Fruit fly (Drosophila melanogaster) whole organism, prepupa: ENCODE data around the gene Ugt316A1.

Experiments used
- Blimp-1 ChIP-seq: fragments of 200-800 bp; sonication (Bioruptor generic); optimal IDR thresholded peaks from 3 replicates; lab custom pipeline; 2017; ENCODE audit warnings: missing biosample characterization, missing genetic modification characterization, mild to moderate bottlenecking, moderate library complexity, missing genetic modification reagents
- CG10631 ChIP-seq: fragments of 200-800 bp; sonication (Bioruptor generic); optimal IDR thresholded peaks from 2 replicates; lab custom pipeline; 2016; ENCODE audit warnings: missing biosample characterization, missing genetic modification characterization
- CG10669 ChIP-seq: fragments of 200-800 bp; sonication (Bioruptor generic); optimal IDR thresholded peaks from 3 replicates; lab custom pipeline; 2018; ENCODE audit warnings: missing biosample characterization, mild to moderate bottlenecking, missing genetic modification characterization, moderate library complexity
- CG11902 ChIP-seq: fragments of 200-800 bp; sonication (Bioruptor generic); optimal IDR thresholded peaks from 3 replicates; lab custom pipeline; 2016; ENCODE audit warnings: missing biosample characterization, missing genetic modification characterization
- CG16779 ChIP-seq: fragments of 200-800 bp; sonication (Bioruptor generic); optimal IDR thresholded peaks from 3 replicates; lab custom pipeline; 2017; ENCODE audit warnings: missing biosample characterization, mild to moderate bottlenecking, missing genetic modification characterization
- CG32006 ChIP-seq: fragments of 200-800 bp; sonication (Bioruptor generic); optimal IDR thresholded peaks from 3 replicates; lab custom pipeline; 2017; ENCODE audit warnings: missing biosample characterization, mild to moderate bottlenecking, missing genetic modification characterization
- CG34406 ChIP-seq: fragments of 200-800 bp; sonication (Bioruptor generic); optimal IDR thresholded peaks from 3 replicates; lab custom pipeline; 2016; ENCODE audit warnings: missing biosample characterization, missing genetic modification characterization
- CG3919 ChIP-seq: fragments of 200-800 bp; sonication (Bioruptor generic); optimal IDR thresholded peaks from 3 replicates; lab custom pipeline; 2016; ENCODE audit warnings: missing biosample characterization, missing genetic modification characterization
- CG4318 ChIP-seq: fragments of 200-800 bp; sonication (Bioruptor generic); optimal IDR thresholded peaks from 3 replicates; lab custom pipeline; 2017; ENCODE audit warnings: missing biosample characterization, mild to moderate bottlenecking, missing genetic modification characterization
- CG6276 ChIP-seq: fragments of 200-800 bp; sonication (Bioruptor generic); optimal IDR thresholded peaks from 2 replicates; lab custom pipeline; 2017; ENCODE audit warnings: missing biosample characterization, mild to moderate bottlenecking, missing genetic modification characterization
- CG6792 ChIP-seq: fragments of 200-800 bp; sonication (Bioruptor generic); optimal IDR thresholded peaks from 3 replicates; lab custom pipeline; 2016; ENCODE audit warnings: missing biosample characterization, missing genetic modification characterization
- CG6808 ChIP-seq: fragments of 200-800 bp; sonication (Bioruptor generic); optimal IDR thresholded peaks from 3 replicates; lab custom pipeline; 2017; ENCODE audit warnings: missing biosample characterization, missing genetic modification characterization, mild to moderate bottlenecking, moderate library complexity, missing genetic modification reagents
- CG6854 ChIP-seq: fragments of 200-800 bp; sonication (Bioruptor generic); optimal IDR thresholded peaks from 2 replicates; lab custom pipeline; 2017; ENCODE audit warnings: missing biosample characterization, mild to moderate bottlenecking, missing genetic modification characterization
- CG8119 ChIP-seq: fragments of 200-800 bp; sonication (Bioruptor generic); IDR thresholded peaks from 3 replicates; pipeline ENCODE4 v1.3.6; 2022; ENCODE audit warnings: missing biosample characterization, missing genetic modification characterization
- CG8319 ChIP-seq: fragments of 200-800 bp; sonication (Bioruptor generic); optimal IDR thresholded peaks from 3 replicates; lab custom pipeline; 2016; ENCODE audit warnings: missing biosample characterization, missing genetic modification characterization
- Ets21C ChIP-seq: fragments of 200-800 bp; sonication (Bioruptor generic); optimal IDR thresholded peaks from 3 replicates; lab custom pipeline; 2016; ENCODE audit warnings: missing biosample characterization, missing genetic modification characterization
- Gug ChIP-seq: fragments of 200-800 bp; sonication (Bioruptor generic); IDR thresholded peaks from 2 replicates; pipeline ENCODE4 v1.3.6; 2022; ENCODE audit warnings: missing biosample characterization, missing genetic modification characterization
- Hr4 ChIP-seq: fragments of 200-800 bp; sonication (Bioruptor generic); optimal IDR thresholded peaks from 3 replicates; lab custom pipeline; 2016; ENCODE audit warnings: missing biosample characterization, missing genetic modification characterization
- Sox102F ChIP-seq: fragments of 200-800 bp; sonication (Bioruptor generic); optimal IDR thresholded peaks from 2 replicates; lab custom pipeline; 2016; ENCODE audit warnings: missing biosample characterization, mild to moderate bottlenecking, missing genetic modification characterization
- Sox14 ChIP-seq: fragments of 200-800 bp; sonication (Bioruptor generic); optimal IDR thresholded peaks from 3 replicates; lab custom pipeline; 2016; ENCODE audit warnings: missing biosample characterization, missing genetic modification characterization
- Sox15 ChIP-seq: fragments of 200-800 bp; sonication (Bioruptor generic); optimal IDR thresholded peaks from 3 replicates; lab custom pipeline; 2016; ENCODE audit warnings: missing biosample characterization, missing genetic modification characterization
- achi ChIP-seq: fragments of 200-800 bp; sonication (Bioruptor generic); optimal IDR thresholded peaks from 3 replicates; lab custom pipeline; 2016; ENCODE audit warnings: missing biosample characterization, missing genetic modification characterization
- cyc ChIP-seq: fragments of 200-800 bp; sonication (Bioruptor generic); optimal IDR thresholded peaks from 3 replicates; lab custom pipeline; 2016; ENCODE audit warnings: missing biosample characterization, missing genetic modification characterization
- dsx ChIP-seq: fragments of 200-800 bp; optimal IDR thresholded peaks from 3 replicates; lab custom pipeline; 2019; ENCODE audit warnings: missing biosample characterization, mild to moderate bottlenecking, missing genetic modification characterization, moderate library complexity; ENCODE audit not compliant: poor library complexity, severe bottlenecking
- eg ChIP-seq: fragments of 200-800 bp; sonication (Bioruptor generic); IDR thresholded peaks from 3 replicates; pipeline ENCODE4 v1.3.6; 2022; ENCODE audit warnings: missing biosample characterization, missing genetic modification characterization
- esn ChIP-seq: fragments of 200-800 bp; sonication (Bioruptor generic); optimal IDR thresholded peaks from 2 replicates; lab custom pipeline; 2016; ENCODE audit warnings: missing biosample characterization, mild to moderate bottlenecking, missing genetic modification characterization, moderate library complexity
- fd59A ChIP-seq: fragments of 200-800 bp; sonication (Bioruptor generic); optimal IDR thresholded peaks from 2 replicates; lab custom pipeline; 2017; ENCODE audit warnings: missing biosample characterization, mild to moderate bottlenecking, missing genetic modification characterization, missing genetic modification reagents
- fd85E ChIP-seq: fragments of 200-800 bp; sonication (Bioruptor generic); optimal IDR thresholded peaks from 3 replicates; lab custom pipeline; 2016; ENCODE audit warnings: missing biosample characterization, missing genetic modification characterization
- fkh ChIP-seq: fragments of 200-800 bp; sonication (Bioruptor generic); optimal IDR thresholded peaks from 3 replicates; lab custom pipeline; 2017; ENCODE audit warnings: missing biosample characterization, mild to moderate bottlenecking, missing genetic modification characterization, moderate library complexity
- topi ChIP-seq: fragments of 200-800 bp; sonication (Bioruptor generic); optimal IDR thresholded peaks from 3 replicates; lab custom pipeline; 2016; ENCODE audit warnings: missing biosample characterization, missing genetic modification characterization

Gene Ugt316A1

dm6 chr3L:19086364-19087200, 24.0 kb upstream of the Ugt316A1 start, which contains the start of gene Mkp3 (continued):
- TF ChIP-seq CG11902 (GFP tag; lab: Kevin White, UChicago) (peak; percentile 55), esn (GFP tag; lab: Kevin White, UChicago) (peak; percentile 79), Gug (GFP tag; lab: Robert Waterston, UW) (peak; percentile 91), Blimp-1 (GFP tag; lab: Kevin White, UChicago) (peak; percentile 65), fkh (GFP tag; lab: Kevin White, UChicago) (peak; percentile 81), CG6792 (GFP tag; lab: Kevin White, UChicago) (peak; percentile 80), CG6276 (GFP tag; lab: Kevin White, UChicago) (peak; percentile 93), achi (GFP tag; lab: Kevin White, UChicago) (peak; percentile 92), CG3919 (GFP tag; lab: Kevin White, UChicago) (peak; percentile 85), CG6808 (GFP tag; lab: Kevin White, UChicago) (peak; percentile 87), CG10669 (GFP tag; lab: Kevin White, UChicago) (peak; percentile 82), fd59A (GFP tag; lab: Kevin White, UChicago) (peak; percentile 83), Sox14 (GFP tag; lab: Kevin White, UChicago) (peak; percentile 51), Ets21C (GFP tag; lab: Kevin White, UChicago) (peak; percentile 14), CG32006 (GFP tag; lab: Kevin White, UChicago) (peak; percentile 93), CG34406 (GFP tag; lab: Kevin White, UChicago) (peak; percentile 88), cyc (GFP tag; lab: Kevin White, UChicago) (peak; percentile 54), fd85E (GFP tag; lab: Kevin White, UChicago) (peak; percentile 30), CG16779 (tag; lab: Kevin White, UChicago) (peak; percentile 88), CG10631 (GFP tag; lab: Kevin White, UChicago) (peak; percentile 87), Hr4 (GFP tag; lab: Kevin White, UChicago) (peak; percentile 69)

dm6 chr3L:19085688-19086363, 23.2 kb upstream of the Ugt316A1 start:
- TF ChIP-seq CG3919 (GFP tag; lab: Kevin White, UChicago) (no peak), fkh (GFP tag; lab: Kevin White, UChicago) (peak; percentile 65), dsx (GFP tag; lab: Kevin White, UChicago) (peak; percentile 68), CG6854 (GFP tag; lab: Kevin White, UChicago) (no peak), CG6808 (GFP tag; lab: Kevin White, UChicago) (peak; percentile 52), eg (GFP tag; lab: Robert Waterston, UW) (0 out of 3 replicates have a peak, but pooled peaks have one; percentile 11), CG6276 (GFP tag; lab: Kevin White, UChicago) (peak; percentile 25)

dm6 chr3L:19083126-19083525, 20.5 kb upstream of the Ugt316A1 start:
- no peak for TF ChIP-seq CG8319 (GFP tag; lab: Kevin White, UChicago)
- TF ChIP-seq Sox15 (GFP tag; lab: Kevin White, UChicago) = no peak
- TF ChIP-seq Hr4 (GFP tag; lab: Kevin White, UChicago) = no peak
- no peak for TF ChIP-seq CG6792 (GFP tag; lab: Kevin White, UChicago)
- TF ChIP-seq Sox102F (GFP tag; lab: Kevin White, UChicago) = no peak
- TF ChIP-seq topi (GFP tag; lab: Kevin White, UChicago) = no peak
- TF ChIP-seq CG32006 (GFP tag; lab: Kevin White, UChicago) = no peak
- TF ChIP-seq CG4318 (GFP tag; lab: Kevin White, UChicago) = no peak
- no peak for TF ChIP-seq CG8119 (GFP tag; lab: Robert Waterston, UW)
